Worm (Caenorhabditis elegans) whole organism, early embryonic: ENCODE data around the gene pqn-51.

ENCODE experiments used
- F13C5.2 ChIP-seq: sonication (generic microtip); optimal IDR thresholded peaks from 2 replicates; lab custom pipeline; 2017; ENCODE audit warnings: mild to moderate bottlenecking, missing genetic modification characterization, inconsistent platforms, missing compliant biosample characterization
- ama-1 ChIP-seq: fragments of 150-350 bp; optimal IDR thresholded peaks from 2 replicates; lab custom pipeline; 2014
- ceh-36 ChIP-seq: sonication (generic microtip); optimal IDR thresholded peaks from 2 replicates; lab custom pipeline; 2016; ENCODE audit warnings: missing genetic modification characterization, inconsistent platforms, missing compliant biosample characterization
- ets-7 ChIP-seq: sonication (generic microtip); optimal IDR thresholded peaks from 2 replicates; lab custom pipeline; 2016; ENCODE audit warnings: missing genotype, missing genetic modification characterization, missing compliant biosample characterization
- flt-1 ChIP-seq: fragments of 200-800 bp; sonication (Bioruptor generic); IDR thresholded peaks from 2 replicates; pipeline ENCODE4 v1.3.6; 2022; ENCODE audit warnings: missing genetic modification characterization, missing compliant biosample characterization
- hmbx-1 ChIP-seq: sonication (generic microtip); optimal IDR thresholded peaks from 2 replicates; lab custom pipeline; 2016; ENCODE audit warnings: mild to moderate bottlenecking, missing genetic modification characterization, missing compliant biosample characterization
- hmg-4 ChIP-seq: fragments of 200-800 bp; sonication (Bioruptor generic); optimal IDR thresholded peaks from 2 replicates; lab custom pipeline; 2018; ENCODE audit warnings: mild to moderate bottlenecking, missing genetic modification characterization, missing compliant biosample characterization
- scrt-1 ChIP-seq: fragments of 200-800 bp; sonication (Bioruptor generic); IDR thresholded peaks from 2 replicates; pipeline ENCODE4 v1.3.6; 2022; ENCODE audit warnings: missing genetic modification characterization, missing compliant biosample characterization
- sea-1 ChIP-seq: fragments of 200-800 bp; sonication (Bioruptor generic); conservative IDR thresholded peaks from 2 replicates; pipeline ENCODE4 v1.3.6; 2022; ENCODE audit warnings: missing genetic modification characterization, missing compliant biosample characterization

DNA sequence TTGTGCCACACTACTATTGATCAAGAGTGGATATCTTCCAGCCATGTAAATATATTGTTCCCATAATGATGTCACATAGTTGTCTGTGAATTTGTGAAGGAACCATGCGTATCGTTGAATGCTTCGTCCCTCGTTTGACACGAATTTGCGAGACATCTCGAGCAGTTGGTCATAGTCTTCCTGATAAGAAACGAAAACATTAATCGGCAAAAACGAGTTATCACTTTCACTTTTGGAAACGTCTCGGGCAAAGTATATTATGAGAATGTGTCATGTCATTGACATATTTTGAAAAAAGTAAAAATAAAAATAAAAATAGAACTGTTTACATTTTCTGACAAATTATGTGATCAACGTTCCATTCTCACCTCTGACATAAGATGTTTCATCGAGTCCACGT lies 23.0 kb upstream of the pqn-51 start:
- TF ChIP-seq F13C5.2 (no peak), scrt-1 (GFP tag; lab: Robert Waterston, UW) (no peak), hmbx-1 (tag; lab: Kevin White, UChicago) (no peak), ceh-36 (tag; lab: Kevin White, UChicago) (no peak), sea-1 (GFP tag; lab: Robert Waterston, UW) (no peak), flt-1 (no peak), ama-1 (no peak), hmg-4 (GFP tag; lab: Kevin White, UChicago) (no peak), ets-7 (tag; lab: Kevin White, UChicago) (no peak)
